Worm (Caenorhabditis elegans) whole organism, L4/young adult: Measurements from ENCODE around the gene C46C11.3.

Experiments used
- W03F9.2 ChIP-seq: fragments of 150-350 bp; optimal IDR thresholded peaks from 2 replicates; lab custom pipeline; 2014; ENCODE audit warnings: missing biosample characterization, missing genetic modification characterization
- him-1 ChIP-seq: sonication (generic microtip); optimal IDR thresholded peaks from 2 replicates; lab custom pipeline; 2016; ENCODE audit warnings: missing genotype, missing genetic modification reagents, missing genetic modification characterization, missing compliant biosample characterization

- TF ChIP-seq him-1 (tag; lab: Kevin White, UChicago) (no peak), W03F9.2 (no peak)
Observed at ce11 chrX:4622024-4622423, at the start of gene C46C11.3.
